Worm (Caenorhabditis elegans): Measurements from ENCODE around the gene C03H12.1.
A peak's percentile ranks its signal among the peaks of the same experiment; 100 is the strongest.

Gene C03H12.1

ce11 chrX:15741852-15742251, 52.6 kb downstream of the C03H12.1 start (continued):
- peak; percentile 83 for TF ChIP-seq lin-11 (tag; optimal IDR thresholded peaks at IDR 0.05)
- TF ChIP-seq fkh-10 (GFP tag; optimal IDR thresholded peaks at IDR 0.05), result peak; percentile 65
- peak; percentile 28 for TF ChIP-seq K09A11.1 (tag; optimal IDR thresholded peaks at IDR 0.05; ENCODE audit: insufficient read depth)
- TF ChIP-seq ref-2 (tag; optimal IDR thresholded peaks at IDR 0.05), result peak; percentile 88
- peak; percentile 71 for TF ChIP-seq ceh-24 (tag; optimal IDR thresholded peaks at IDR 0.05)
- peak; percentile 86 for TF ChIP-seq pat-9 (tag; optimal IDR thresholded peaks at IDR 0.05)
- peak; percentile 86 for TF ChIP-seq ceh-34 (tag; optimal IDR thresholded peaks at IDR 0.05)
- peak; percentile 90 for TF ChIP-seq gmeb-2 (tag; optimal IDR thresholded peaks at IDR 0.05)
- TF ChIP-seq ceh-14 (tag; optimal IDR thresholded peaks at IDR 0.05), result peak; percentile 84
- TF ChIP-seq sox-4 (tag; optimal IDR thresholded peaks at IDR 0.05), result peak; percentile 91
- TF ChIP-seq eyg-1 (tag; optimal IDR thresholded peaks at IDR 0.05), result peak; percentile 86
- peak; percentile 81 for TF ChIP-seq ceh-31 (tag; optimal IDR thresholded peaks at IDR 0.05)
- peak; percentile 82 for TF ChIP-seq pha-2 (tag; optimal IDR thresholded peaks at IDR 0.05)
- TF ChIP-seq pqm-1 (tag; optimal IDR thresholded peaks at IDR 0.05), result peak; percentile 84
- TF ChIP-seq ceh-19 (GFP tag; optimal IDR thresholded peaks at IDR 0.05), result peak; percentile 91
- peak; percentile 87 for TF ChIP-seq ceh-18 (tag; optimal IDR thresholded peaks at IDR 0.05)
- TF ChIP-seq ceh-45 (GFP tag; IDR thresholded peaks at IDR 0.05), result peak; percentile 93
- TF ChIP-seq pha-4 (tag; optimal IDR thresholded peaks at IDR 0.05), result no peak
- no peak for TF ChIP-seq mec-3 (tag; optimal IDR thresholded peaks at IDR 0.05; ENCODE audit: borderline replicate concordance)
- no peak for TF ChIP-seq elt-4 (tag; optimal IDR thresholded peaks at IDR 0.05)
- TF ChIP-seq unc-55 (GFP tag; optimal IDR thresholded peaks at IDR 0.05), result no peak
- TF ChIP-seq lim-6 (tag; optimal IDR thresholded peaks at IDR 0.05), result peak; percentile 37
- peak; percentile 90 for TF ChIP-seq sox-2 (GFP tag; IDR thresholded peaks at IDR 0.05)
- TF ChIP-seq che-1 (tag; optimal IDR thresholded peaks at IDR 0.05), result peak; percentile 91
- TF ChIP-seq K02D7.2 (tag; optimal IDR thresholded peaks at IDR 0.05), result peak; percentile 86
- TF ChIP-seq dmd-4 (tag; optimal IDR thresholded peaks at IDR 0.05; ENCODE audit: borderline replicate concordance), result peak; percentile 58
- TF ChIP-seq T23F11.4 (GFP tag; optimal IDR thresholded peaks at IDR 0.05), result peak; percentile 90
- TF ChIP-seq pros-1 (tag; optimal IDR thresholded peaks at IDR 0.05), result no peak
- TF ChIP-seq ceh-9 (tag; optimal IDR thresholded peaks at IDR 0.05), result peak; percentile 67
- TF ChIP-seq C38D4.7 (GFP tag; optimal IDR thresholded peaks at IDR 0.05), result peak; percentile 85
- peak; percentile 77 for TF ChIP-seq hlh-8 (tag; optimal IDR thresholded peaks at IDR 0.05)
- no peak for TF ChIP-seq ceh-22 (tag; optimal IDR thresholded peaks at IDR 0.05)
- peak; percentile 53 for TF ChIP-seq pag-3 (tag; optimal IDR thresholded peaks at IDR 0.05; ENCODE audit: borderline replicate concordance)

- TF ChIP-seq ceh-34 (tag; optimal IDR thresholded peaks at IDR 0.05), result no peak
- TF ChIP-seq fkh-10 (GFP tag; optimal IDR thresholded peaks at IDR 0.05), result no peak
- no peak for TF ChIP-seq hlh-15 (tag; optimal IDR thresholded peaks at IDR 0.05)
- TF ChIP-seq ceh-31 (tag; optimal IDR thresholded peaks at IDR 0.05), result no peak
- no peak for TF ChIP-seq pag-3 (tag; optimal IDR thresholded peaks at IDR 0.05; ENCODE audit: borderline replicate concordance)
- no peak for TF ChIP-seq fax-1 (tag; optimal IDR thresholded peaks at IDR 0.05)
- no peak for TF ChIP-seq hlh-30 (tag; optimal IDR thresholded peaks at IDR 0.05; ENCODE audit: insufficient read depth)
- TF ChIP-seq ceh-22 (tag; optimal IDR thresholded peaks at IDR 0.05), result no peak
- no peak for TF ChIP-seq dve-1 (tag; optimal IDR thresholded peaks at IDR 0.05)
- no peak for TF ChIP-seq hlh-6 (tag; optimal IDR thresholded peaks at IDR 0.05)
- TF ChIP-seq madf-2 (tag; optimal IDR thresholded peaks at IDR 0.05), result no peak
- TF ChIP-seq C38D4.7 (GFP tag; optimal IDR thresholded peaks at IDR 0.05), result no peak
- no peak for TF ChIP-seq pqm-1 (tag; optimal IDR thresholded peaks at IDR 0.05)
- TF ChIP-seq mec-3 (tag; optimal IDR thresholded peaks at IDR 0.05; ENCODE audit: borderline replicate concordance), result no peak
- TF ChIP-seq ama-1 (optimal IDR thresholded peaks at IDR 0.05), result no peak
- no peak for TF ChIP-seq npax-4 (tag; optimal IDR thresholded peaks at IDR 0.05)
- TF ChIP-seq ceh-2 (tag; optimal IDR thresholded peaks at IDR 0.05), result no peak
- no peak for TF ChIP-seq pha-4 (tag; optimal IDR thresholded peaks at IDR 0.05)
- TF ChIP-seq ceh-9 (tag; optimal IDR thresholded peaks at IDR 0.05), result no peak
- no peak for TF ChIP-seq pat-9 (tag; optimal IDR thresholded peaks at IDR 0.05)
Observed at ce11 chrX:15742310-15742709, 53.1 kb downstream of the C03H12.1 start, which contains the start of gene nhr-255. TSS of gene nhr-255 (plus strand) at chrX:15742610.
